Fruit fly (Drosophila melanogaster): Measurements from ENCODE around the gene Mi-2.

DNA sequence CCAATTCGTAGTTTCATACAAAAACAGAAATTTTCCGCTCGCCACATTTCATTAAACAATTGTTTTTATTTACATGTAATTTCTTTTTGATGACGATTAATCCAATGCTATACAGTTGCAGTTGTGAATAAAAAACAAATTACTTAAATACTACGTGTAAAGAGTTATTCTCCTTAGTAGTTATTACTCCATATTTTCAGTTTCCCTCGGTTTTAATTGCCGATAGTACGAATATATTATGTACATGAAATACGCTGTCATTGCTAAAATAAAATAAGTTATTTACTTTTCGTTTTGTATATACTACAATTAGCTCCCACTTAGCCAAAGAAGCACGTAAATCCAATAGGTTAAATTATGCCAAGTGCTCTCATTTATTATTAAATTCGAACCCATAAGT, 43.6 kb upstream of the Mi-2 start, which contains the start of gene CG42655:
- TF ChIP-seq Dip2 (GFP tag; IDR thresholded peaks at IDR 0.05) (no peak), pb (GFP tag; optimal IDR thresholded peaks at IDR 0.05) (no peak), Elba2 (GFP tag; optimal IDR thresholded peaks at IDR 0.05) (no peak), Vsx1 (GFP tag; optimal IDR thresholded peaks at IDR 0.05) (no peak), CG1529 (GFP tag; optimal IDR thresholded peaks at IDR 0.05) (no peak), shn (GFP tag; optimal IDR thresholded peaks at IDR 0.05) (no peak), lmd (GFP tag; IDR thresholded peaks at IDR 0.05) (no peak), CG17568 (GFP tag; optimal IDR thresholded peaks at IDR 0.05) (no peak), gt (GFP tag; IDR thresholded peaks at IDR 0.05) (no peak), Hsf (GFP tag; optimal IDR thresholded peaks at IDR 0.05) (no peak), mam (GFP tag; optimal IDR thresholded peaks at IDR 0.05) (no peak), sisA (GFP tag; IDR thresholded peaks at IDR 0.05) (no peak), cwo (GFP tag; optimal IDR thresholded peaks at IDR 0.05) (no peak)

Data from whole organism, embryonic.